Fruit fly (Drosophila melanogaster) whole organism, embryonic: Measurements from ENCODE around the gene Sec10.

Experiments
- Adf1 ChIP-seq: fragments of 200-800 bp; sonication (Bioruptor generic); IDR thresholded peaks from 2 replicates; pipeline ENCODE4 v1.3.6; 2022; ENCODE audit warnings: missing biosample characterization, missing genetic modification characterization
- Asciz ChIP-seq: fragments of 200-800 bp; sonication (Bioruptor generic); optimal IDR thresholded peaks from 2 replicates; lab custom pipeline; 2017; ENCODE audit warnings: missing biosample characterization, mild to moderate bottlenecking, missing genetic modification characterization, missing genetic modification reagents
- CG1024 ChIP-seq: fragments of 200-800 bp; sonication (Bioruptor generic); IDR thresholded peaks from 2 replicates; pipeline ENCODE4 v1.3.6; 2022; ENCODE audit warnings: missing biosample characterization, missing genetic modification characterization
- CG10654 ChIP-seq: fragments of 200-800 bp; sonication (Bioruptor generic); optimal IDR thresholded peaks from 2 replicates; lab custom pipeline; 2016; ENCODE audit warnings: missing biosample characterization, missing genetic modification characterization
- CG11560 ChIP-seq: fragments of 200-800 bp; sonication (Bioruptor generic); IDR thresholded peaks from 3 replicates; pipeline ENCODE4 v1.3.6; 2022; ENCODE audit warnings: missing biosample characterization, missing genetic modification characterization
- CG12155 ChIP-seq: fragments of 200-800 bp; sonication (Bioruptor generic); optimal IDR thresholded peaks from 3 replicates; lab custom pipeline; 2016; ENCODE audit warnings: missing biosample characterization, missing genetic modification characterization
- CG12219 ChIP-seq: fragments of 200-800 bp; sonication (Bioruptor generic); optimal IDR thresholded peaks from 3 replicates; lab custom pipeline; 2018; ENCODE audit warnings: missing biosample characterization, mild to moderate bottlenecking, missing genetic modification characterization
- CG12659 ChIP-seq: fragments of 200-800 bp; sonication (Bioruptor generic); optimal IDR thresholded peaks from 3 replicates; lab custom pipeline; 2017; ENCODE audit warnings: mild to moderate bottlenecking, missing biosample characterization, missing genetic modification reagents, missing genetic modification characterization
- CG13894 ChIP-seq: fragments of 200-800 bp; sonication (Bioruptor generic); optimal IDR thresholded peaks from 3 replicates; lab custom pipeline; 2018; ENCODE audit warnings: missing biosample characterization, mild to moderate bottlenecking, missing genetic modification characterization, moderate library complexity
- CG14014 ChIP-seq: fragments of 200-800 bp; sonication (Bioruptor generic); IDR thresholded peaks from 2 replicates; pipeline ENCODE4 v1.3.6; 2022; ENCODE audit warnings: missing biosample characterization, missing genetic modification characterization
- CG1647 ChIP-seq: fragments of 200-800 bp; sonication (Bioruptor generic); optimal IDR thresholded peaks from 3 replicates; lab custom pipeline; 2016; ENCODE audit warnings: missing biosample characterization, missing genetic modification characterization
- CG16815 ChIP-seq: fragments of 200-800 bp; sonication (Bioruptor generic); optimal IDR thresholded peaks from 3 replicates; lab custom pipeline; 2017; ENCODE audit warnings: missing biosample characterization, mild to moderate bottlenecking, missing genetic modification characterization
- CG1792 ChIP-seq: fragments of 200-800 bp; sonication (Bioruptor generic); optimal IDR thresholded peaks from 2 replicates; lab custom pipeline; 2016; ENCODE audit warnings: missing biosample characterization, missing genetic modification characterization
- CG2120 ChIP-seq: fragments of 200-800 bp; sonication (Bioruptor generic); optimal IDR thresholded peaks from 3 replicates; lab custom pipeline; 2016; ENCODE audit warnings: missing biosample characterization, missing genetic modification characterization
- CG31441 ChIP-seq: fragments of 200-800 bp; sonication (Bioruptor generic); IDR thresholded peaks from 2 replicates; pipeline ENCODE4 v1.3.6; 2022; ENCODE audit warnings: missing biosample characterization, missing genetic modification characterization
- CG34422 ChIP-seq: fragments of 200-800 bp; sonication (Bioruptor generic); IDR thresholded peaks from 3 replicates; pipeline ENCODE4 v1.3.6; 2022; ENCODE audit warnings: missing biosample characterization, missing genetic modification characterization
- CG43689 ChIP-seq: fragments of 200-800 bp; sonication (Bioruptor generic); IDR thresholded peaks from 2 replicates; pipeline ENCODE4 v1.3.6; 2022; ENCODE audit warnings: missing biosample characterization, missing genetic modification characterization
- CG4707 ChIP-seq: fragments of 200-800 bp; sonication (Bioruptor generic); optimal IDR thresholded peaks from 2 replicates; lab custom pipeline; 2018; ENCODE audit warnings: missing biosample characterization, mild to moderate bottlenecking, missing genetic modification characterization, moderate library complexity
- CG7928 ChIP-seq: fragments of 200-800 bp; sonication (Bioruptor generic); optimal IDR thresholded peaks from 2 replicates; lab custom pipeline; 2017; ENCODE audit warnings: missing biosample characterization, mild to moderate bottlenecking, missing genetic modification characterization
- CG7987 ChIP-seq: fragments of 200-800 bp; sonication (Bioruptor generic); optimal IDR thresholded peaks from 2 replicates; lab custom pipeline; 2018; ENCODE audit warnings: missing biosample characterization, mild to moderate bottlenecking, missing genetic modification characterization, moderate library complexity
- CG8478 ChIP-seq: fragments of >200 bp; optimal IDR thresholded peaks from 2 replicates; lab custom pipeline; 2018
- CkIIα-i1 ChIP-seq: fragments of 200-800 bp; sonication (Bioruptor generic); IDR thresholded peaks from 2 replicates; pipeline ENCODE4 v1.3.6; 2022; ENCODE audit warnings: missing biosample characterization, missing genetic modification characterization
- Fer3 ChIP-seq: fragments of 200-800 bp; sonication (Bioruptor generic); optimal IDR thresholded peaks from 2 replicates; lab custom pipeline; 2018; ENCODE audit warnings: missing biosample characterization, mild to moderate bottlenecking, missing genetic modification characterization, moderate library complexity
- Gsc ChIP-seq: fragments of 200-800 bp; sonication (Bioruptor generic); IDR thresholded peaks from 2 replicates; pipeline ENCODE4 v1.3.6; 2022; ENCODE audit warnings: missing biosample characterization, missing genetic modification characterization
- Hr51 ChIP-seq, 2 experiments: fragments of 200-800 bp; sonication (Bioruptor generic); optimal IDR thresholded peaks; 2 replicates in 1 of 2; 3 replicates in 1 of 2; lab custom pipeline; 2016 to 2018; ENCODE audit warnings: missing biosample characterization in 2 of 2, missing genetic modification characterization in 2 of 2, mild to moderate bottlenecking in 1 of 2, moderate library complexity in 1 of 2
- Jarid2 ChIP-seq: fragments of 200-800 bp; sonication (Bioruptor generic); optimal IDR thresholded peaks from 3 replicates; lab custom pipeline; 2017; ENCODE audit warnings: mild to moderate bottlenecking, missing biosample characterization, missing genetic modification reagents, missing genetic modification characterization
- NC2β ChIP-seq: fragments of 200-800 bp; sonication (Bioruptor generic); optimal IDR thresholded peaks from 2 replicates; lab custom pipeline; 2016; ENCODE audit warnings: missing biosample characterization, missing genetic modification characterization
- Opbp ChIP-seq: fragments of 200-800 bp; sonication (Bioruptor generic); IDR thresholded peaks from 3 replicates; pipeline ENCODE4 v1.3.6; 2022; ENCODE audit warnings: missing biosample characterization, missing genetic modification characterization; ENCODE audit not compliant: partially characterized antibody
- Poxn ChIP-seq: fragments of 200-800 bp; sonication (Bioruptor generic); IDR thresholded peaks from 2 replicates; pipeline ENCODE4 v1.3.6; 2022; ENCODE audit warnings: missing biosample characterization, missing genetic modification characterization
- Ravus ChIP-seq: fragments of 200-800 bp; sonication (Bioruptor generic); IDR thresholded peaks from 2 replicates; pipeline ENCODE4 v1.3.6; 2022; ENCODE audit warnings: missing biosample characterization, missing genetic modification characterization
- Sin3A ChIP-seq: fragments of >200 bp; optimal IDR thresholded peaks from 2 replicates; lab custom pipeline; 2018
- Xrp1 ChIP-seq: fragments of 200-800 bp; sonication (Bioruptor generic); IDR thresholded peaks from 2 replicates; pipeline ENCODE4 v1.3.6; 2022; ENCODE audit warnings: missing biosample characterization, missing genetic modification characterization
- aop ChIP-seq: fragments of 200-800 bp; sonication (Bioruptor generic); IDR thresholded peaks from 2 replicates; pipeline ENCODE4 v1.3.6; 2022; ENCODE audit warnings: missing biosample characterization, missing genetic modification characterization
- ato ChIP-seq: fragments of 200-800 bp; sonication (Bioruptor generic); IDR thresholded peaks from 2 replicates; pipeline ENCODE4 v1.3.6; 2022; ENCODE audit warnings: missing biosample characterization, missing genetic modification characterization; ENCODE audit not compliant: partially characterized antibody
- br ChIP-seq: fragments of >200 bp; optimal IDR thresholded peaks from 2 replicates; lab custom pipeline; 2017
- cad ChIP-seq: fragments of >200 bp; optimal IDR thresholded peaks from 2 replicates; lab custom pipeline; 2017; ENCODE audit warnings: missing biosample characterization, missing genetic modification characterization
- crol ChIP-seq: fragments of 200-800 bp; sonication (Bioruptor generic); IDR thresholded peaks from 2 replicates; pipeline ENCODE4 v1.3.6; 2022; ENCODE audit warnings: missing biosample characterization, missing genetic modification characterization
- crp ChIP-seq, 2 experiments: fragments of 200-800 bp; sonication (Bioruptor generic); optimal IDR thresholded peaks; 2 replicates in 1 of 2; 3 replicates in 1 of 2; lab custom pipeline; 2017; ENCODE audit warnings: missing biosample characterization in 2 of 2, missing genetic modification characterization in 2 of 2, mild to moderate bottlenecking in 1 of 2, moderate library complexity in 1 of 2
- dysf ChIP-seq: fragments of 200-800 bp; sonication (Bioruptor generic); IDR thresholded peaks from 3 replicates; pipeline ENCODE4 v1.3.6; 2022; ENCODE audit warnings: missing biosample characterization, missing genetic modification characterization
- fd96Cb ChIP-seq: fragments of 200-800 bp; sonication (Bioruptor generic); optimal IDR thresholded peaks from 2 replicates; lab custom pipeline; 2018; ENCODE audit warnings: missing biosample characterization, mild to moderate bottlenecking, missing genetic modification characterization, moderate library complexity
- gfzf ChIP-seq: fragments of 200-800 bp; sonication (Bioruptor generic); optimal IDR thresholded peaks from 2 replicates; lab custom pipeline; 2016; ENCODE audit warnings: missing biosample characterization, mild to moderate bottlenecking, missing genetic modification characterization, moderate library complexity
- grau ChIP-seq: fragments of 200-800 bp; optimal IDR thresholded peaks from 3 replicates; lab custom pipeline; 2019; ENCODE audit warnings: missing biosample characterization, mild to moderate bottlenecking, missing genetic modification characterization, moderate library complexity
- mirr ChIP-seq: fragments of 200-800 bp; sonication (Bioruptor generic); optimal IDR thresholded peaks from 3 replicates; lab custom pipeline; 2018; ENCODE audit warnings: missing biosample characterization, mild to moderate bottlenecking, missing genetic modification characterization
- nerfin-1 ChIP-seq: fragments of 200-800 bp; sonication (Bioruptor generic); optimal IDR thresholded peaks from 3 replicates; lab custom pipeline; 2019; ENCODE audit warnings: missing biosample characterization, mild to moderate bottlenecking, missing genetic modification characterization, moderate library complexity
- nerfin-2 ChIP-seq: fragments of 200-800 bp; sonication (Bioruptor generic); IDR thresholded peaks from 2 replicates; pipeline ENCODE4 v1.3.6; 2022; ENCODE audit warnings: missing biosample characterization, missing genetic modification characterization; ENCODE audit not compliant: partially characterized antibody
- schlank ChIP-seq: fragments of 200-800 bp; sonication (Bioruptor generic); optimal IDR thresholded peaks from 2 replicates; lab custom pipeline; 2018; ENCODE audit warnings: missing biosample characterization, mild to moderate bottlenecking, missing genetic modification characterization
- slbo ChIP-seq: fragments of 200-800 bp; sonication (Bioruptor generic); IDR thresholded peaks from 2 replicates; pipeline ENCODE4 v1.3.6; 2022; ENCODE audit warnings: missing biosample characterization, missing genetic modification characterization
- stwl ChIP-seq: fragments of 200-800 bp; sonication (Bioruptor generic); optimal IDR thresholded peaks from 3 replicates; lab custom pipeline; 2018; ENCODE audit warnings: missing biosample characterization, mild to moderate bottlenecking, missing genetic modification characterization, moderate library complexity
- z ChIP-seq: fragments of 200-800 bp; sonication (Bioruptor generic); IDR thresholded peaks from 3 replicates; pipeline ENCODE4 v1.3.6; 2022; ENCODE audit warnings: missing biosample characterization, missing genetic modification characterization

The Sec10 gene

dm6 chr3R:24099039-24100026 lies 35.3 kb upstream of the Sec10 start (continued):
- TF ChIP-seq CG2120 (GFP tag; lab: Kevin White, UChicago) (peak; percentile 90), dysf (GFP tag; lab: Robert Waterston, UW) (peak; percentile 88), CG34422 (GFP tag; lab: Robert Waterston, UW) (peak; percentile 89), slbo (GFP tag; lab: Robert Waterston, UW) (peak; percentile 95), crp (GFP tag; optimal IDR thresholded peaks at IDR 0.05; lab: Kevin White, UChicago) (no peak), CG4707 (GFP tag; lab: Kevin White, UChicago) (peak; percentile 30), Opbp (GFP tag; lab: Robert Waterston, UW) (no peak), NC2β (GFP tag; lab: Kevin White, UChicago) (peak; percentile 78), mirr (GFP tag; lab: Kevin White, UChicago) (peak; percentile 26), Fer3 (peak; percentile 79), nerfin-1 (tag; lab: Kevin White, UChicago) (peak; percentile 18), Jarid2 (no peak), CG1647 (GFP tag; lab: Kevin White, UChicago) (peak; percentile 66), Poxn (GFP tag; lab: Robert Waterston, UW) (peak; percentile 44; the same call in 1 of the 2 replicates), CG16815 (GFP tag; lab: Kevin White, UChicago) (peak; percentile 49), CG1024 (GFP tag; lab: Robert Waterston, UW) (peak; percentile 57), CG12659 (GFP tag; lab: Kevin White, UChicago) (peak; percentile 74), CG11560 (peak; percentile 60; the same call in 2 of the 3 replicates), CG12155 (GFP tag; lab: Kevin White, UChicago) (peak; percentile 81), Adf1 (GFP tag; lab: Robert Waterston, UW) (peak; percentile 32; the same call in 1 of the 2 replicates), crol (GFP tag; lab: Robert Waterston, UW) (no peak), schlank (tag; lab: Kevin White, UChicago) (peak; percentile 41), aop (GFP tag; lab: Robert Waterston, UW) (peak; percentile 57; the same call in 1 of the 2 replicates), Asciz (GFP tag; lab: Kevin White, UChicago) (peak; percentile 71), Gsc (GFP tag; lab: Robert Waterston, UW) (peak; percentile 43; the same call in 1 of the 2 replicates), CG31441 (peak; percentile 51), CG8478 (lab: Kevin White, UChicago) (no peak), CG43689 (GFP tag; lab: Robert Waterston, UW) (peak; percentile 44; the same call in 1 of the 2 replicates), CG7987 (GFP tag; lab: Kevin White, UChicago) (no peak), ato (GFP tag; lab: Robert Waterston, UW) (no peak), br (no peak), z (GFP tag; lab: Robert Waterston, UW) (no peak), CG1792 (GFP tag; lab: Kevin White, UChicago) (peak; percentile 15), stwl (tag; lab: Kevin White, UChicago) (no peak), cad (GFP tag; lab: Kevin White, UChicago) (no peak), grau (tag; lab: Kevin White, UChicago) (peak; percentile 79), CG13894 (no peak), Ravus (peak; percentile 54; the same call in 1 of the 2 replicates), CG14014 (GFP tag; lab: Robert Waterston, UW) (peak; percentile 83), Sin3A (lab: Kevin White, UChicago) (no peak), Xrp1 (peak; percentile 87), CG7928 (GFP tag; lab: Kevin White, UChicago) (no peak), Hr51 (GFP tag; optimal IDR thresholded peaks at IDR 0.05; lab: Kevin White, UChicago) (peak; percentile 70 to 71), nerfin-2 (GFP tag; lab: Robert Waterston, UW) (no peak), CkIIα-i1 (peak; percentile 61; the same call in 1 of the 2 replicates), gfzf (GFP tag; lab: Kevin White, UChicago) (no peak), fd96Cb (tag; lab: Kevin White, UChicago) (peak; percentile 74), CG12219 (peak; percentile 75), CG10654 (GFP tag; lab: Kevin White, UChicago) (peak; percentile 35)
